Worm (Caenorhabditis elegans) whole organism, L4/young adult: Measurements from ENCODE around the gene F41G4.13.
"Not testable (repeated sequence)": the region's sequence is repeated elsewhere in the genome, so short reads cannot be mapped to it uniquely, and the experiment has no call there.

Experiments
- W03F9.2 ChIP-seq: fragments of 150-350 bp; optimal IDR thresholded peaks from 2 replicates; lab custom pipeline; 2014; ENCODE audit warnings: missing biosample characterization, missing genetic modification characterization
- dao-5 ChIP-seq: sonication (generic microtip); optimal IDR thresholded peaks from 2 replicates; lab custom pipeline; 2016; ENCODE audit warnings: missing genotype, missing genetic modification characterization, moderate library complexity, missing compliant biosample characterization
- him-1 ChIP-seq: sonication (generic microtip); optimal IDR thresholded peaks from 2 replicates; lab custom pipeline; 2016; ENCODE audit warnings: missing genotype, missing genetic modification reagents, missing genetic modification characterization, missing compliant biosample characterization

The F41G4.13 gene

ce11 chrX:16834691-16835090 is at the start of gene F41G4.13:
TSS of gene F41G4.13 (minus strand) at chrX:16834791.
- not testable (repeated sequence) for TF ChIP-seq him-1 (tag; lab: Kevin White, UChicago); dao-5 (tag; lab: Kevin White, UChicago); W03F9.2

ce11 chrX:16884075-16884474 is 49.5 kb upstream of the F41G4.13 start:
- TF ChIP-seq W03F9.2 (no peak), him-1 (tag; lab: Kevin White, UChicago) (no peak), dao-5 (tag; lab: Kevin White, UChicago) (no peak)

DNA sequence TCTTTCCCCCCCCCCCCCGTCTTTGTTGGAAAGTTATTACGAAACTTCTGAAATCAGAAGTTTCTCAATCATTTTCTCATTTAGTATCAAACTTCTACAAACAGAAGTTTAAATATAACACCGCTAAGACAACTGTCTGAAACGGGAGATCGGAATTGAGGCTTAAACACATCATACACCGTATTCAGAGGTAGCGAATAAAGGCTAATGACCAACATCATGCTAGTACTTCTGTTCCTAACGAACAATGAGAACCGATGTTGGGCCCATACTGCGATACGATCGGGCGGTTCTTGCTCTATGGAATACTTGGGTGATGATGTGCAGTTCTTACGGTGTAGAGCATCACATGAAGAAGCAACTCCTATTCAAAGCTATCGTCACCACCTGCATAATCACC is 48.8 kb upstream of the F41G4.13 start, which contains the start of gene Y13C8A.1:
Gene Y13C8A.1, plus strand, starts transcription at position 301 of the 400 bp plus-strand sequence.
- TF ChIP-seq dao-5 (tag; lab: Kevin White, UChicago); him-1 (tag; lab: Kevin White, UChicago); W03F9.2: not testable (repeated sequence)

ce11 chrX:16880426-16880825 is 45.8 kb upstream of the F41G4.13 start, which contains the start of gene acs-9:
TSS of gene acs-9 (minus strand) at chrX:16880526.
- TF ChIP-seq dao-5 (tag; lab: Kevin White, UChicago) = no peak
- no peak for TF ChIP-seq W03F9.2
- no peak for TF ChIP-seq him-1 (tag; lab: Kevin White, UChicago)

ce11 chrX:16872446-16872962 is 37.9 kb upstream of the F41G4.13 start, which contains the start of gene T20F7.1:
TSS of gene T20F7.1 (plus strand) at chrX:16872912.
- TF ChIP-seq W03F9.2 (no peak), him-1 (tag; lab: Kevin White, UChicago) (no peak), dao-5 (tag; lab: Kevin White, UChicago) (no peak)

- no peak for TF ChIP-seq W03F9.2
- TF ChIP-seq him-1 (tag; lab: Kevin White, UChicago) = no peak
- TF ChIP-seq dao-5 (tag; lab: Kevin White, UChicago) = no peak
Observed at ce11 chrX:16871355-16871754, 36.8 kb upstream of the F41G4.13 start.

- TF ChIP-seq dao-5 (tag; lab: Kevin White, UChicago) (no peak), him-1 (tag; lab: Kevin White, UChicago) (no peak), W03F9.2 (no peak)
Observed at ce11 chrX:16868931-16869330, 34.3 kb upstream of the F41G4.13 start, which contains the start of gene aakg-2. TSS of gene aakg-2 (minus strand) at chrX:16869031.

DNA sequence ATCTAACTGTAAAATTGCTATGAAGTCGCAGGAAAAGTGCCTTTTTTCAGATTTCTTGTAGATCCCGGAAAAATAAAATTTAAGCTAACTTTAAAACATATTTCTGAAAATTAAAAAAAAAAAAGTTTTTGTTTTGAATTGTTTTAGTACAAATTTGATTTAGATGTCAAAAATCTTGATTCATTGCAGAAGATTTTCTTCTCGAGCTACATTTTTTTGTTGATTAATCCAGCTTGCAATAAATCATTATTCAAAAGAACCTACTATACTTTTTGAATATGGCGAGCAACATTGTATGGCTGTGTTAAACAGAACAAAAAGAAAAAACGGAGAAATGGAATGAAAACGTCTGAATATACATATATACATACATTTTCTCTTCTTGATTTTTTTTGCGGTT is 31.1 kb upstream of the F41G4.13 start:
- TF ChIP-seq dao-5 (tag; lab: Kevin White, UChicago) (no peak), him-1 (tag; lab: Kevin White, UChicago) (no peak), W03F9.2 (no peak)

DNA sequence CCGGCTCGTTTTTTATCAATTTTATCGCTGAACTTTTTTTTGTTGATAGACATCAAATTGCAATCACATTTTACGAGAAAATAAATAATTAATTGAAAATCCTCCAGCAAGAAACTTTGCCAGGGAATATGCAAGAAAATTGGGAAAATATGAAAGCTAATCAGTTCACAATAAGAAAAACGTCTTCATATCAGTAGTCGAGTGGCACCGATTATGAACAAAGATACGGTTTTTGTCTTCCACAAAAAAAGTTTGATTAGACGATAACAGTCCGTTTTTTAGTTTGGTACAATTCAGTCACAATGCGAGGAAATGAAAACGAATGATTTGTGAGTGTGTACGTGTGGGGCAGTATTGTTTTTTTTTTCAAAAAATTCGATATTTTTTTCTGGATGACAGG is 30.4 kb upstream of the F41G4.13 start:
- TF ChIP-seq W03F9.2 (no peak), dao-5 (tag; lab: Kevin White, UChicago) (no peak), him-1 (tag; lab: Kevin White, UChicago) (no peak)

ce11 chrX:16863320-16863719 is 28.7 kb upstream of the F41G4.13 start:
- TF ChIP-seq W03F9.2 (no peak), him-1 (tag; lab: Kevin White, UChicago) (no peak), dao-5 (tag; lab: Kevin White, UChicago) (no peak)

DNA sequence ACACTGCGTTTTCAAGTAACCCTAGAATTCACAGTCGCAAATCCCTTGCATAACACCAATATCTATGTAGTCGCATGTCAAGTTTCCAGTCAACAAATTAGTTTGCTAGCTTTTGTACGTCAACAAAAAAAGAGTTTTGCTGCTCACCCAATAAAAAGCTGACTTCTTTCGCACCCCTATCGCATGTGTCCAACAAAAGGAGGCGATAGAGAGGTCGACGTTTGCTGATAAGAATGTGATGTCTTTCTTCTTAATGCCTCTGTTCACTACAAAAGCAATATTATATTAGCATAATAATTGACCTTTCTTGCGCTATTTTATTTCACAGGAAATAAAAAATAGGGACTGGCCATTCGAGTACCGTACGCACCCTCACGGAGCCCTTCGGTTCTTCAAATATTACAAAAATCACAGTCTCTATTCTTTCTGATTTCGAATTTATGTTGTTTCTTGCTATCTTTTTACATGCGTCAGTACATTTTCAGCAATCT is 25.4 kb upstream of the F41G4.13 start, which contains the start of gene T20F7.3:
Gene T20F7.3, plus strand, starts transcription at position 441 of the 491 bp plus-strand sequence.
- no peak for TF ChIP-seq W03F9.2
- no peak for TF ChIP-seq him-1 (tag; lab: Kevin White, UChicago)
- TF ChIP-seq dao-5 (tag; lab: Kevin White, UChicago) = no peak

DNA sequence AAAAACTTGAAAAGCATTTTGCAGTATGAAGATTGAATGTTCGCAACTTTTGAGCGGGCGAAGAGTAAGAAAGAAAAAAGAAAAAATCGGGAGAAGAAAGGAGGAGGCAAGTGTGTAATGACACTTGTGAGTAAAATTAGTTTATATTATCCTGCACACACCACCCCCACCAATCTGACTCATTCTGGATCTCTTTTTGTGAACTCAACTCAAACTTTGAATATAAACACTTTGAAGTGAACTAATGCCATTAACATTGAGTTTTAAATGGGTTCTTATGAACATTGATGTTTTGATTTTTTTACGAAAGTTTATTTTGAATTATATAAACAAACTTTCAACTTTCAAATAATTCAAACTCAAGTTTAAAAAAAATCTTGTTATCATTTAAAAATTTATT is 10.3 kb upstream of the F41G4.13 start, which contains the start of gene F41G4.8:
Gene F41G4.8, minus strand, starts transcription at position 101 of the 400 bp plus-strand sequence.
- TF ChIP-seq him-1 (tag; lab: Kevin White, UChicago) (no peak), W03F9.2 (no peak), dao-5 (tag; lab: Kevin White, UChicago) (no peak)

DNA sequence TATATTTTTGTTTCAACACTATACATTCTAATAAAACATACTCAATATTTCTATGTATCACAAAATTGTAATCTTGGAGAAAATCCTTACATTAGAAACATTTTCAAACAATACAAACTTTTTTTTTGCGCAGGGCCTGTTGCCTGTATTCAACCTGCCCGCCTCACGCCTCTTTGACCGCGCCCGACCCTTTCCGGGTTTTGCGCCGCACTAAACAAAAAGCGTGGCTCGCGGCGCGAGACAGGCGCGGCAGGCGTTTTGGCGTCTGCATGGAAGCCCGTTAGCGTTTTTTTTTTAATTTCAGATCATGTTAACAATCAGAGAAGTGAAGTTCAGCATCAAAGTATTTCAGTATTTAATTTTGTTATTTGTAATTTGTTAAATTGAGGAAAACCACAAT is 8.3 kb upstream of the F41G4.13 start:
- TF ChIP-seq dao-5 (tag; lab: Kevin White, UChicago) (no peak), him-1 (tag; lab: Kevin White, UChicago) (no peak), W03F9.2 (no peak)

DNA sequence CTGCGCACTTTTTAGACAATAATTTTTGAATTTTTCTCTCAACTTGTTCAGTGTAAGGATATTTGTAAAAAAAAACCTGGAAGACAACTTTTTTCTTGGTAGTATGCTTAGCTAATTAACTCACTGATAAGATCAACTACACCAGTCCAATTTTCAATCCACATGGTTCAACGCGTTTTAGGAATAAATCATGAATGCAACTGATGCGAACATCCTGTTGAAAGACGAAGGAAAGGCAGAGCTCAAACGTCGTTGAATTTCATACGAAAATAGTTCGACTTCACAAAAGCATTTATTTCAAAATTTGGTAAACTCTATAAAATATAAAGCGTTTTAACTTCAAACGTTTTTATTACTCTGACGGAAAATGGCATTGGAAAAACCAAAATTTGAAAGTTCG is 6.1 kb upstream of the F41G4.13 start, which contains the start of gene dyla-1:
Gene dyla-1, plus strand, starts transcription at position 301 of the 400 bp plus-strand sequence.
- TF ChIP-seq dao-5 (tag; lab: Kevin White, UChicago) (no peak), W03F9.2 (no peak), him-1 (tag; lab: Kevin White, UChicago) (no peak)
